Worm (Caenorhabditis elegans) whole organism, young adult: ENCODE data around the gene T14G12.11.

Source experiments
- B0035.1 ChIP-seq: sonication (generic microtip); optimal IDR thresholded peaks from 2 replicates; lab custom pipeline; 2016; ENCODE audit warnings: missing genetic modification characterization, mild to moderate bottlenecking, missing compliant biosample characterization, missing genotype, missing genetic modification reagents
- B0261.1 ChIP-seq: sonication (generic microtip); optimal IDR thresholded peaks from 2 replicates; lab custom pipeline; 2016; ENCODE audit warnings: mild to moderate bottlenecking, missing genetic modification characterization, moderate library complexity, missing compliant biosample characterization
- F10E7.11 ChIP-seq: sonication (generic microtip); optimal IDR thresholded peaks from 2 replicates; lab custom pipeline; 2017; ENCODE audit warnings: mild to moderate bottlenecking, missing genetic modification characterization, moderate library complexity, missing compliant biosample characterization
- F22D6.2 ChIP-seq: sonication (generic microtip); optimal IDR thresholded peaks from 2 replicates; lab custom pipeline; 2016; ENCODE audit warnings: mild to moderate bottlenecking, missing genetic modification characterization, missing compliant biosample characterization
- F37B4.10 ChIP-seq: fragments of 200-800 bp; sonication (Bioruptor generic); IDR thresholded peaks from 2 replicates; pipeline ENCODE4 v1.3.6; 2022; ENCODE audit warnings: missing genetic modification characterization, missing compliant biosample characterization
- F49E8.2 ChIP-seq: sonication (generic microtip); optimal IDR thresholded peaks from 3 replicates; lab custom pipeline; 2017; ENCODE audit warnings: missing genetic modification characterization, mild to moderate bottlenecking, missing compliant biosample characterization, antibody characterized with exemption, moderate library complexity; ENCODE audit not compliant: insufficient read depth
- F52B5.7 ChIP-seq: sonication (generic microtip); optimal IDR thresholded peaks from 2 replicates; lab custom pipeline; 2016; ENCODE audit warnings: mild to moderate bottlenecking, missing genetic modification characterization, missing compliant biosample characterization
- F57C9.4 ChIP-seq: sonication (generic microtip); optimal IDR thresholded peaks from 2 replicates; lab custom pipeline; 2017; ENCODE audit warnings: mild to moderate bottlenecking, missing genetic modification characterization, missing compliant biosample characterization
- aptf-2 ChIP-seq: fragments of 200-800 bp; sonication (Bioruptor generic); conservative IDR thresholded peaks from 2 replicates; pipeline ENCODE4 v1.3.6; 2022; ENCODE audit warnings: missing genetic modification reagents, missing genetic modification characterization, missing compliant biosample characterization
- athp-1 ChIP-seq: sonication (generic microtip); optimal IDR thresholded peaks from 2 replicates; lab custom pipeline; 2017; ENCODE audit warnings: mild to moderate bottlenecking, missing genetic modification characterization, missing compliant biosample characterization
- ceh-100 ChIP-seq: fragments of 200-800 bp; sonication (Bioruptor generic); IDR thresholded peaks from 2 replicates; pipeline ENCODE4 v1.3.6; 2022; ENCODE audit warnings: missing genetic modification reagents, missing genetic modification characterization, missing compliant biosample characterization
- ceh-27 ChIP-seq: fragments of 200-800 bp; sonication (Bioruptor generic); optimal IDR thresholded peaks from 2 replicates; lab custom pipeline; 2018; ENCODE audit warnings: mild to moderate bottlenecking, missing genetic modification characterization, moderate library complexity, missing compliant biosample characterization
- ceh-79 ChIP-seq: sonication (generic microtip); optimal IDR thresholded peaks from 2 replicates; lab custom pipeline; 2017; ENCODE audit warnings: mild to moderate bottlenecking, missing genetic modification characterization, missing compliant biosample characterization
- dpff-1 ChIP-seq: sonication (generic microtip); optimal IDR thresholded peaks from 2 replicates; lab custom pipeline; 2017; ENCODE audit warnings: mild to moderate bottlenecking, missing genetic modification characterization, missing compliant biosample characterization
- efl-1 ChIP-seq: fragments of 150-350 bp; optimal IDR thresholded peaks from 2 replicates; lab custom pipeline; 2014; ENCODE audit warnings: missing biosample characterization, missing genetic modification reagents, missing genetic modification characterization
- egl-44 ChIP-seq: fragments of 200-800 bp; sonication (Bioruptor generic); IDR thresholded peaks from 2 replicates; pipeline ENCODE4 v1.3.6; 2022; ENCODE audit warnings: missing genetic modification reagents, missing genetic modification characterization, missing compliant biosample characterization
- egrh-3 ChIP-seq: fragments of 200-800 bp; sonication (Bioruptor generic); IDR thresholded peaks from 2 replicates; pipeline ENCODE4 v1.3.6; 2022; ENCODE audit warnings: missing genetic modification reagents, missing genetic modification characterization, missing compliant biosample characterization
- ets-4 ChIP-seq: fragments of 200-800 bp; sonication (Bioruptor generic); optimal IDR thresholded peaks from 2 replicates; lab custom pipeline; 2018; ENCODE audit warnings: mild to moderate bottlenecking, missing genetic modification characterization, missing compliant biosample characterization
- gei-17 ChIP-seq: fragments of 200-800 bp; sonication (Bioruptor generic); optimal IDR thresholded peaks from 2 replicates; lab custom pipeline; 2018; ENCODE audit warnings: mild to moderate bottlenecking, missing genetic modification characterization, missing compliant biosample characterization
- him-1 ChIP-seq: sonication (generic microtip); optimal IDR thresholded peaks from 2 replicates; lab custom pipeline; 2016; ENCODE audit warnings: missing genotype, missing genetic modification reagents, missing genetic modification characterization, missing compliant biosample characterization
- hrde-1 ChIP-seq: sonication (generic microtip); optimal IDR thresholded peaks from 2 replicates; lab custom pipeline; 2016; ENCODE audit warnings: missing genetic modification characterization, mild to moderate bottlenecking, missing compliant biosample characterization, moderate library complexity, missing genotype, missing genetic modification reagents, borderline replicate concordance
- lin-26 ChIP-seq: fragments of 200-800 bp; sonication (Bioruptor generic); IDR thresholded peaks from 2 replicates; pipeline ENCODE4 v1.3.6; 2022; ENCODE audit warnings: missing genetic modification reagents, missing genetic modification characterization, missing compliant biosample characterization
- madf-10 ChIP-seq: sonication (generic microtip); optimal IDR thresholded peaks from 2 replicates; lab custom pipeline; 2016; ENCODE audit warnings: mild to moderate bottlenecking, missing genetic modification characterization, missing compliant biosample characterization
- mel-28 ChIP-seq: sonication (generic microtip); optimal IDR thresholded peaks from 2 replicates; lab custom pipeline; 2016; ENCODE audit warnings: borderline replicate concordance, mild to moderate bottlenecking, missing genetic modification characterization, missing compliant biosample characterization
- pha-4 ChIP-seq: fragments of 150-350 bp; sonication (generic microtip); optimal IDR thresholded peaks from 2 replicates; lab custom pipeline; 2014; ENCODE audit warnings: missing biosample characterization, missing genetic modification reagents, missing genetic modification characterization
- rcor-1 ChIP-seq: fragments of 200-800 bp; sonication (Bioruptor generic); IDR thresholded peaks from 2 replicates; pipeline ENCODE4 v1.3.6; 2022; ENCODE audit warnings: missing genetic modification reagents, missing genetic modification characterization, missing compliant biosample characterization
- rec-8 ChIP-seq, 2 experiments: sonication (generic microtip); optimal IDR thresholded peaks; 2 replicates each; lab custom pipeline; 2016; ENCODE audit warnings: mild to moderate bottlenecking in 2 of 2, missing genetic modification characterization in 2 of 2, missing genetic modification reagents in 2 of 2, missing genotype in 2 of 2, missing biosample characterization in 1 of 2, missing compliant biosample characterization in 1 of 2, moderate library complexity in 1 of 2
- repo-1 ChIP-seq: sonication (generic microtip); optimal IDR thresholded peaks from 2 replicates; lab custom pipeline; 2017; ENCODE audit warnings: mild to moderate bottlenecking, missing genetic modification characterization, missing compliant biosample characterization
- rpc-1 ChIP-seq, 2 experiments: fragments of 150-350 bp in 1 of 2; sonication (generic microtip) in 1 of 2; optimal IDR thresholded peaks; 2 replicates each; lab custom pipeline; 2014 to 2018; ENCODE audit warnings: missing biosample characterization in 1 of 2, missing genetic modification characterization in 1 of 2, missing genetic modification reagents in 1 of 2, missing genotype in 1 of 2
- snpc-1.1 ChIP-seq: sonication (generic microtip); optimal IDR thresholded peaks from 2 replicates; lab custom pipeline; 2017; ENCODE audit warnings: missing genetic modification characterization, mild to moderate bottlenecking, missing compliant biosample characterization, antibody characterized with exemption, moderate library complexity, missing genotype, missing genetic modification reagents; ENCODE audit not compliant: insufficient read depth
- snpc-1.3 ChIP-seq: sonication (generic microtip); optimal IDR thresholded peaks from 2 replicates; lab custom pipeline; 2017; ENCODE audit warnings: missing genetic modification characterization, mild to moderate bottlenecking, missing compliant biosample characterization, antibody characterized with exemption, moderate library complexity, missing genotype, missing genetic modification reagents; ENCODE audit not compliant: insufficient read depth
- tbx-9 ChIP-seq: sonication (generic microtip); optimal IDR thresholded peaks from 2 replicates; lab custom pipeline; 2016; ENCODE audit warnings: borderline replicate concordance, missing genetic modification characterization, inconsistent platforms, missing compliant biosample characterization
- unc-130 ChIP-seq: sonication (generic microtip); optimal IDR thresholded peaks from 2 replicates; lab custom pipeline; 2016; ENCODE audit warnings: missing genetic modification reagents, missing genetic modification characterization, missing compliant biosample characterization
- ztf-18 ChIP-seq: sonication (generic microtip); optimal IDR thresholded peaks from 2 replicates; lab custom pipeline; 2016; ENCODE audit warnings: missing genotype, mild to moderate bottlenecking, missing genetic modification characterization, missing compliant biosample characterization
- ztf-22 ChIP-seq: fragments of 200-800 bp; sonication (Bioruptor generic); optimal IDR thresholded peaks from 2 replicates; lab custom pipeline; 2018; ENCODE audit warnings: mild to moderate bottlenecking, missing genetic modification characterization, moderate library complexity, missing compliant biosample characterization
- ztf-6 ChIP-seq: fragments of 200-800 bp; sonication (Bioruptor generic); IDR thresholded peaks from 2 replicates; pipeline ENCODE4 v1.3.6; 2022; ENCODE audit warnings: missing genetic modification reagents, missing genetic modification characterization, missing compliant biosample characterization

T14G12.11 gene

ce11 chrX:3742223-3742622 lies 20.1 kb downstream of the T14G12.11 start, which contains the start of gene fkh-2:
Gene fkh-2 (minus strand): TSS chrX:3742323.
- TF ChIP-seq ceh-100 (no peak), snpc-1.1 (tag; lab: Kevin White, UChicago) (no peak), ztf-6 (GFP tag; lab: Robert Waterston, UW) (no peak)

ce11 chrX:3738617-3739016 lies 23.7 kb downstream of the T14G12.11 start:
- no peak for TF ChIP-seq ceh-27 (GFP tag; lab: Kevin White, UChicago)
- TF ChIP-seq athp-1 (tag; lab: Kevin White, UChicago), result no peak
- TF ChIP-seq, all 124 proteins: peak for 0

- TF ChIP-seq rcor-1 (GFP tag; lab: Robert Waterston, UW) (no peak), hrde-1 (tag; lab: Kevin White, UChicago) (no peak), him-1 (tag; lab: Kevin White, UChicago) (no peak), mel-28 (tag; lab: Kevin White, UChicago) (no peak), F10E7.11 (no peak), ets-4 (GFP tag; lab: Kevin White, UChicago) (no peak), tbx-9 (no peak), F49E8.2 (tag; lab: Kevin White, UChicago) (no peak), unc-130 (no peak), ztf-18 (no peak), ceh-27 (GFP tag; lab: Kevin White, UChicago) (no peak), ceh-79 (tag; lab: Kevin White, UChicago) (no peak), snpc-1.3 (tag; lab: Kevin White, UChicago) (no peak), rec-8 (tag; optimal IDR thresholded peaks at IDR 0.05; lab: Kevin White, UChicago) (no peak), dpff-1 (tag; lab: Kevin White, UChicago) (no peak), lin-26 (GFP tag; lab: Robert Waterston, UW) (no peak), madf-10 (no peak), gei-17 (GFP tag; lab: Kevin White, UChicago) (no peak), B0261.1 (no peak)
- TF ChIP-seq, all 124 proteins: peak for 0
Observed at ce11 chrX:3733732-3734131, 28.6 kb downstream of the T14G12.11 start, which contains the start of gene tag-18. Gene tag-18 (minus strand): TSS chrX:3734036.

ce11 chrX:3733321-3733720 lies 29.0 kb downstream of the T14G12.11 start:
- TF ChIP-seq repo-1 (tag; lab: Kevin White, UChicago), result no peak
- no peak for TF ChIP-seq F52B5.7
- no peak for TF ChIP-seq efl-1
- no peak; the same call in 1 of the 2 replicates for TF ChIP-seq egrh-3 (GFP tag; lab: Robert Waterston, UW)
- no peak for TF ChIP-seq F22D6.2
- TF ChIP-seq B0035.1, result no peak
- no peak for TF ChIP-seq rpc-1 (optimal IDR thresholded peaks at IDR 0.05; lab: Kevin White, UChicago)
- no peak for TF ChIP-seq rpc-1 (tag; optimal IDR thresholded peaks at IDR 0.05; lab: Kevin White, UChicago)
- TF ChIP-seq tbx-9, result no peak
- TF ChIP-seq aptf-2 (GFP tag; lab: Robert Waterston, UW), result no peak
- no peak for TF ChIP-seq F37B4.10 (GFP tag; lab: Robert Waterston, UW)
- TF ChIP-seq pha-4 (tag; lab: Kevin White, UChicago), result no peak
- TF ChIP-seq egl-44 (GFP tag; lab: Robert Waterston, UW), result no peak
- TF ChIP-seq ztf-22, result no peak
- no peak for TF ChIP-seq F57C9.4 (tag; lab: Kevin White, UChicago)
